Worm (Caenorhabditis elegans) whole organism, L2 larva: ENCODE measurements around the gene F36H1.12.
A peak's percentile ranks its signal among the peaks of the same experiment; 100 is the strongest.

Experiments used
- C34F6.9 ChIP-seq: fragments of 150-350 bp; optimal IDR thresholded peaks from 2 replicates; lab custom pipeline; 2014; ENCODE audit warnings: missing biosample characterization, missing genetic modification characterization
- F13H6.1 ChIP-seq: sonication (generic microtip); optimal IDR thresholded peaks from 2 replicates; lab custom pipeline; 2016; ENCODE audit warnings: missing genetic modification characterization, missing compliant biosample characterization
- R02D3.7 ChIP-seq: fragments of 150-350 bp; optimal IDR thresholded peaks from 2 replicates; lab custom pipeline; 2014; ENCODE audit warnings: missing biosample characterization, missing genetic modification characterization
- Y55F3AM.14 ChIP-seq: fragments of 200-800 bp; sonication (Bioruptor generic); optimal IDR thresholded peaks from 2 replicates; lab custom pipeline; 2018; ENCODE audit warnings: mild to moderate bottlenecking, missing genetic modification characterization, missing compliant biosample characterization
- ZK546.5 ChIP-seq: sonication (generic microtip); optimal IDR thresholded peaks from 2 replicates; lab custom pipeline; 2017; ENCODE audit warnings: missing biosample characterization, missing genetic modification characterization
- alr-1 ChIP-seq: fragments of 150-350 bp; optimal IDR thresholded peaks from 2 replicates; lab custom pipeline; 2014; ENCODE audit warnings: missing biosample characterization, missing genetic modification characterization
- aly-2 ChIP-seq: fragments of 150-350 bp; optimal IDR thresholded peaks from 2 replicates; lab custom pipeline; 2014; ENCODE audit warnings: missing biosample characterization, missing genetic modification characterization
- ama-1 ChIP-seq: fragments of 150-350 bp; optimal IDR thresholded peaks from 2 replicates; lab custom pipeline; 2018; ENCODE audit warnings: inconsistent platforms
- blmp-1 ChIP-seq: sonication (generic microtip); optimal IDR thresholded peaks from 2 replicates; lab custom pipeline; 2017; ENCODE audit warnings: missing genetic modification characterization, mild to moderate bottlenecking, missing compliant biosample characterization, antibody characterized with exemption, moderate library complexity; ENCODE audit not compliant: insufficient read depth
- ceh-16 ChIP-seq: fragments of 150-350 bp; optimal IDR thresholded peaks from 2 replicates; lab custom pipeline; 2014; ENCODE audit warnings: missing biosample characterization, missing genetic modification characterization
- ceh-82 ChIP-seq: fragments of 150-350 bp; optimal IDR thresholded peaks from 2 replicates; lab custom pipeline; 2014; ENCODE audit warnings: missing biosample characterization, missing genetic modification characterization
- crh-2 ChIP-seq: sonication (generic microtip); optimal IDR thresholded peaks from 2 replicates; lab custom pipeline; 2017; ENCODE audit warnings: missing biosample characterization, missing genetic modification characterization
- dmd-4 ChIP-seq: sonication (generic microtip); optimal IDR thresholded peaks from 2 replicates; lab custom pipeline; 2017; ENCODE audit warnings: missing biosample characterization, missing genetic modification characterization
- egl-27 ChIP-seq: sonication (generic microtip); optimal IDR thresholded peaks from 3 replicates; lab custom pipeline; 2017; ENCODE audit warnings: missing biosample characterization, missing genetic modification reagents, missing genetic modification characterization
- elt-1 ChIP-seq: fragments of 150-350 bp; optimal IDR thresholded peaks from 2 replicates; lab custom pipeline; 2014; ENCODE audit warnings: missing biosample characterization, missing genetic modification characterization
- elt-3 ChIP-seq: sonication (generic microtip); optimal IDR thresholded peaks from 2 replicates; lab custom pipeline; 2017; ENCODE audit warnings: missing biosample characterization, missing genetic modification characterization
- fos-1 ChIP-seq: fragments of 150-350 bp; optimal IDR thresholded peaks from 2 replicates; lab custom pipeline; 2014; ENCODE audit warnings: missing biosample characterization, missing genetic modification characterization
- gmeb-1 ChIP-seq: fragments of 150-350 bp; optimal IDR thresholded peaks from 2 replicates; lab custom pipeline; 2014; ENCODE audit warnings: missing biosample characterization, missing genetic modification characterization
- lin-11 ChIP-seq: fragments of 150-350 bp; sonication (generic microtip); optimal IDR thresholded peaks from 2 replicates; lab custom pipeline; 2014; ENCODE audit warnings: missing biosample characterization, missing genetic modification characterization, inconsistent platforms, mixed read lengths
- lin-13 ChIP-seq: fragments of 150-350 bp; optimal IDR thresholded peaks from 2 replicates; lab custom pipeline; 2014; ENCODE audit warnings: missing biosample characterization, missing genetic modification reagents, missing genetic modification characterization
- lin-39 ChIP-seq: fragments of 150-350 bp; optimal IDR thresholded peaks from 2 replicates; lab custom pipeline; 2014; ENCODE audit warnings: missing biosample characterization, missing genetic modification reagents, missing genetic modification characterization
- lsy-2 ChIP-seq, 2 experiments: fragments of 150-350 bp in 1 of 2; sonication (generic microtip) in 1 of 2; optimal IDR thresholded peaks; 2 replicates each; lab custom pipeline; 2014 to 2017; ENCODE audit warnings: missing biosample characterization in 2 of 2, missing genetic modification characterization in 2 of 2
- mab-5 ChIP-seq: fragments of 150-350 bp; optimal IDR thresholded peaks from 2 replicates; lab custom pipeline; 2014; ENCODE audit warnings: missing biosample characterization, missing genetic modification characterization
- mbf-1 ChIP-seq: sonication (generic microtip); optimal IDR thresholded peaks from 2 replicates; lab custom pipeline; 2017; ENCODE audit warnings: missing biosample characterization, missing genetic modification characterization
- mdl-1 ChIP-seq, 2 experiments: fragments of 150-350 bp in 1 of 2; sonication (generic microtip) in 1 of 2; optimal IDR thresholded peaks; 2 replicates each; lab custom pipeline; 2017; ENCODE audit warnings: missing biosample characterization in 2 of 2, missing genetic modification characterization in 2 of 2
- nhr-10 ChIP-seq: sonication (generic microtip); optimal IDR thresholded peaks from 2 replicates; lab custom pipeline; 2017; ENCODE audit warnings: missing biosample characterization, missing genetic modification characterization
- nhr-11 ChIP-seq: fragments of 150-350 bp; optimal IDR thresholded peaks from 2 replicates; lab custom pipeline; 2014; ENCODE audit warnings: missing biosample characterization, missing genetic modification characterization
- nhr-12 ChIP-seq: fragments of 150-350 bp; optimal IDR thresholded peaks from 2 replicates; lab custom pipeline; 2014; ENCODE audit warnings: missing biosample characterization, missing genetic modification characterization
- nhr-129 ChIP-seq: fragments of 150-350 bp; optimal IDR thresholded peaks from 2 replicates; lab custom pipeline; 2014; ENCODE audit warnings: missing biosample characterization, missing genetic modification characterization
- nhr-21 ChIP-seq: fragments of 150-350 bp; optimal IDR thresholded peaks from 2 replicates; lab custom pipeline; 2014; ENCODE audit warnings: missing biosample characterization, missing genetic modification characterization
- nhr-23 ChIP-seq: fragments of 150-350 bp; optimal IDR thresholded peaks from 2 replicates; lab custom pipeline; 2014; ENCODE audit warnings: missing biosample characterization, missing genetic modification reagents, missing genetic modification characterization
- nhr-237 ChIP-seq: fragments of 150-350 bp; optimal IDR thresholded peaks from 2 replicates; lab custom pipeline; 2014; ENCODE audit warnings: missing biosample characterization, missing genetic modification characterization
- nhr-25 ChIP-seq: fragments of 150-350 bp; sonication (generic microtip); optimal IDR thresholded peaks from 3 replicates; lab custom pipeline; 2014; ENCODE audit warnings: missing biosample characterization, missing genetic modification characterization
- nhr-6 ChIP-seq: fragments of 150-350 bp; optimal IDR thresholded peaks from 2 replicates; lab custom pipeline; 2014; ENCODE audit warnings: missing biosample characterization, missing genetic modification characterization
- nhr-77 ChIP-seq: fragments of 150-350 bp; optimal IDR thresholded peaks from 2 replicates; lab custom pipeline; 2014; ENCODE audit warnings: missing biosample characterization, missing genetic modification characterization
- peb-1 ChIP-seq: fragments of 150-350 bp; optimal IDR thresholded peaks from 2 replicates; lab custom pipeline; 2014; ENCODE audit warnings: missing biosample characterization, missing genetic modification characterization
- sem-4 ChIP-seq: fragments of 150-350 bp; optimal IDR thresholded peaks from 2 replicates; lab custom pipeline; 2014; ENCODE audit warnings: missing biosample characterization, missing genetic modification reagents, missing genetic modification characterization
- skn-1 ChIP-seq: sonication (generic microtip); optimal IDR thresholded peaks from 2 replicates; lab custom pipeline; 2017; ENCODE audit warnings: missing biosample characterization, missing genetic modification characterization
- sma-3 ChIP-seq: sonication (generic microtip); optimal IDR thresholded peaks from 2 replicates; lab custom pipeline; 2016; ENCODE audit warnings: missing genetic modification reagents, missing genetic modification characterization, missing compliant biosample characterization
- sma-9 ChIP-seq, 2 experiments: fragments of 150-350 bp in 1 of 2; sonication (generic microtip) in 1 of 2; optimal IDR thresholded peaks; 2 replicates each; lab custom pipeline; 2014 to 2016; ENCODE audit warnings: missing genetic modification characterization in 2 of 2, mild to moderate bottlenecking in 1 of 2, missing biosample characterization in 1 of 2, missing compliant biosample characterization in 1 of 2, missing genetic modification reagents in 1 of 2, moderate library complexity in 1 of 2
- snpc-4 ChIP-seq: fragments of 150-350 bp; optimal IDR thresholded peaks from 2 replicates; lab custom pipeline; 2014; ENCODE audit warnings: missing biosample characterization, missing genetic modification characterization
- unc-39 ChIP-seq: fragments of 150-350 bp; optimal IDR thresholded peaks from 2 replicates; lab custom pipeline; 2014; ENCODE audit warnings: missing biosample characterization, missing genetic modification characterization
- unc-55 ChIP-seq: fragments of 150-350 bp; sonication (generic microtip); optimal IDR thresholded peaks from 3 replicates; lab custom pipeline; 2014; ENCODE audit warnings: missing biosample characterization, missing genetic modification reagents, missing genetic modification characterization
- unc-62 ChIP-seq: fragments of 150-350 bp; optimal IDR thresholded peaks from 2 replicates; lab custom pipeline; 2014; ENCODE audit warnings: missing biosample characterization, missing genetic modification reagents, missing genetic modification characterization
- zag-1 ChIP-seq: fragments of 150-350 bp; optimal IDR thresholded peaks from 2 replicates; lab custom pipeline; 2014; ENCODE audit warnings: missing biosample characterization, missing genetic modification characterization
- ztf-1 ChIP-seq: fragments of 200-800 bp; sonication (Bioruptor generic); conservative IDR thresholded peaks from 2 replicates; pipeline ENCODE4 v1.3.6; 2022; ENCODE audit warnings: missing genetic modification characterization, missing compliant biosample characterization
- ztf-11 ChIP-seq: sonication (generic microtip); optimal IDR thresholded peaks from 2 replicates; lab custom pipeline; 2017; ENCODE audit warnings: missing biosample characterization, missing genetic modification characterization
- ztf-4 ChIP-seq: fragments of 150-350 bp; optimal IDR thresholded peaks from 2 replicates; lab custom pipeline; 2014; ENCODE audit warnings: missing biosample characterization, missing genetic modification characterization

The F36H1.12 gene

DNA sequence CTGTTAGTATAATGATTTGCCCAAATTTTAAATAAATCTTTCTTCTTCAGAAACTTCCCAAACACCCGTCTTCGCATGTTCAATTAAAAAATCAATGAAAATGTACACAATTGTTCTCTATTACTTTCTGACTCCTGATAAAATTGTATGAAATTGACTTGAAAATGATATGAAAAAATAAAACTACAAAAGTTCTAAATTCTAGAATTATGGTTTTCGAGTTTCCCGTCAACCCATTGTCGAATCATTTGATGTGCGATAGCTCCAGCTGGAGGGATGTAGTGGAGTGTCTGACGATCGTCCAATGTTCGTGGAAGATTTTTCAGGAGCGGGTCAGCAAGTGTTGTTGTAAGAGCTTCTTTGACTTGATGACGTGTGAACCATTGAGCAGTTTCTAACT, 43.6 kb downstream of the F36H1.12 start:
- TF ChIP-seq gmeb-1 (no peak), ztf-11 (no peak), alr-1 (no peak), ZK546.5 (tag; lab: Kevin White, UChicago) (no peak), lin-39 (tag; lab: Kevin White, UChicago) (no peak), nhr-12 (tag; lab: Kevin White, UChicago) (no peak), peb-1 (tag; lab: Kevin White, UChicago) (no peak)

DNA sequence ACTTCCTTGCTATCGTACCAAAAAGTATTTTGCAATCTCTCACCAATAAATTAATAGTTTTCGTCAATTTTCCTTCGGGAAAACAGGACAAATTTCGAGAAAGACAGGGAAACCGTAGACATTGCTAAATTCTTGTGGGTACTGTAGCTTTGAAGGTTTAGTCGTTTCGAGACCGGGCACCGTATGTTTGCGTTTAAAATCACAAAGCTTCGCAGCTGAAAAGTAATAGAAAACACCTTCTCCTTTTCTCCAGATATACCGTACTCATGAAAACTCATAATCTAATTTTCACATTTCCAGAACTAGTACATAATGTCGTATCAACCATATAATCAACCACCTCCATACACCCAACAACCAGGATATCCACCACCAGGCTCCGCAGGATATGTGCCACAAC, 44.5 kb downstream of the F36H1.12 start, which contains the start of gene F13H10.6:
Gene F13H10.6, plus strand, starts transcription at position 301 of the 400 bp plus-strand sequence.
- TF ChIP-seq unc-55 (no peak), F13H6.1 (tag; lab: Kevin White, UChicago) (no peak), ztf-11 (no peak), nhr-129 (tag; lab: Kevin White, UChicago) (no peak)

DNA sequence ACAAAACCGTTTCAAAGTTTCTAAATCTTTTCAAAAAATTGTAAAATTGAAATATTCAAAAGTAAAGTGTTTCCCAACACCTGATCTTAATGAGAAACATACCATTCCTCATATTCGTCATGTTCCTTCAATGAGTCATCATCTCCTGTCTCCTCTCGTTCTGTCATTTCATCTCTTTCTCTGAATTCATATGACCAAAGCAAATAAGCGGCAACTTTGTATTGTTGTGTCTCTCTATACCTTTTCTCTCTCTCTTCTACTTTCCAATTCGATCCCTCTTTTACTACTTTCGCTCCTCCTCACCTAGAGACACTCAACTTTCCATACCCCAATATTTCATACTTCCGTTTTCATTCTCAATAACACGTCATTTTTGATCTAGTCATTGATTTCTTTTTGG, 45.2 kb downstream of the F36H1.12 start:
- TF ChIP-seq alr-1: no peak
- TF ChIP-seq Y55F3AM.14 (GFP tag; lab: Kevin White, UChicago): no peak
- TF ChIP-seq ceh-82 (tag; lab: Kevin White, UChicago): no peak
- no peak for TF ChIP-seq lin-39 (tag; lab: Kevin White, UChicago)
- TF ChIP-seq lsy-2 (tag; optimal IDR thresholded peaks at IDR 0.05; lab: Kevin White, UChicago): no peak
- no peak for TF ChIP-seq egl-27 (tag; lab: Kevin White, UChicago)
- no peak for TF ChIP-seq unc-55
- no peak for TF ChIP-seq lin-13 (GFP tag; lab: Kevin White, UChicago)
- TF ChIP-seq ZK546.5 (tag; lab: Kevin White, UChicago): no peak
- TF ChIP-seq blmp-1 (tag; lab: Kevin White, UChicago): peak; percentile 89
- no peak for TF ChIP-seq elt-1 (tag; lab: Kevin White, UChicago)
- no peak for TF ChIP-seq aly-2
- no peak for TF ChIP-seq nhr-11 (tag; lab: Kevin White, UChicago)
- TF ChIP-seq zag-1 (tag; lab: Kevin White, UChicago): no peak
- TF ChIP-seq nhr-23 (tag; lab: Kevin White, UChicago): no peak
- TF ChIP-seq F13H6.1 (tag; lab: Kevin White, UChicago): peak; percentile 1
- TF ChIP-seq snpc-4 (tag; lab: Kevin White, UChicago): no peak
- TF ChIP-seq ztf-4 (tag; lab: Kevin White, UChicago): no peak
- TF ChIP-seq mdl-1 (tag; optimal IDR thresholded peaks at IDR 0.05; lab: Kevin White, UChicago): no peak
- TF ChIP-seq nhr-6 (tag; lab: Kevin White, UChicago): no peak
- TF ChIP-seq sma-3: peak; percentile 48
- no peak for TF ChIP-seq mab-5 (tag; lab: Kevin White, UChicago)
- no peak for TF ChIP-seq ztf-11
- peak; percentile 78 for TF ChIP-seq fos-1
- TF ChIP-seq peb-1 (tag; lab: Kevin White, UChicago): no peak
- TF ChIP-seq nhr-21 (tag; lab: Kevin White, UChicago): peak; percentile 32
- no peak for TF ChIP-seq elt-3 (tag; lab: Kevin White, UChicago)
- TF ChIP-seq ztf-1 (GFP tag; lab: Robert Waterston, UW): no peak
- TF ChIP-seq nhr-237 (tag; lab: Kevin White, UChicago): no peak
- TF ChIP-seq nhr-129 (tag; lab: Kevin White, UChicago): peak; percentile 75
- TF ChIP-seq nhr-10: no peak
- TF ChIP-seq lin-11 (tag; lab: Kevin White, UChicago): no peak
- TF ChIP-seq dmd-4 (tag; lab: Kevin White, UChicago): no peak
- peak; percentile 24 for TF ChIP-seq sma-9 (GFP tag; optimal IDR thresholded peaks at IDR 0.05; lab: Kevin White, UChicago)
- TF ChIP-seq sma-9 (tag; optimal IDR thresholded peaks at IDR 0.05; lab: Kevin White, UChicago): no peak
- TF ChIP-seq C34F6.9 (tag; lab: Kevin White, UChicago): peak; percentile 2
- no peak for TF ChIP-seq sem-4 (tag; lab: Kevin White, UChicago)
- TF ChIP-seq nhr-77 (tag; lab: Kevin White, UChicago): no peak
- no peak for TF ChIP-seq gmeb-1
- TF ChIP-seq ama-1 (lab: Kevin White, UChicago): no peak
- TF ChIP-seq unc-62: no peak
- TF ChIP-seq nhr-12 (tag; lab: Kevin White, UChicago): no peak
- no peak for TF ChIP-seq ceh-16
- TF ChIP-seq skn-1: no peak
- no peak for TF ChIP-seq mbf-1 (tag; lab: Kevin White, UChicago)
- peak; percentile 66 for TF ChIP-seq nhr-25 (tag; lab: Kevin White, UChicago)
- peak; percentile 33 for TF ChIP-seq crh-2
- TF ChIP-seq R02D3.7: no peak
- TF ChIP-seq unc-39 (tag; lab: Kevin White, UChicago): no peak
